Worm (Caenorhabditis elegans): ENCODE data around the gene rde-11.

DNA sequence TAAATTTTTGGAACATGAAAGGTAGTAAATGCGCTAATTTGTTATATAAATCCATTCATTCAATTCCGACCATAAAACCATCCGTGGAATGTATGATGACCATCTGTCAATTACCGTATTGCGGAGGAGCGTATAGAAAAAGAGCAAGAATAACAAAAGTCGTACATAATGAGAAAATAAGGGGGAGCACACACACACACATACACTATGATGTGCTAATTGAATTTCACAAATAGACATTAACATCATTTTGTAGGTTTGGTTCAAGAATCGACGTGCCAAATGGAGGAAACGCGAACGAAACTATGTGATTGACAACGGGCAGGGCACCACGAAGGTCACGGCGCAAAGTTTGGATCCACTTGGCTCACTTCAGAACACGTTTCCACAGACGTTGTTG lies 16.4 kb downstream of the rde-11 start:
- no peak for TF ChIP-seq ceh-31 (tag; optimal IDR thresholded peaks at IDR 0.05)
- TF ChIP-seq pha-4 (tag; optimal IDR thresholded peaks at IDR 0.05) = no peak
- TF ChIP-seq sox-4 (tag; optimal IDR thresholded peaks at IDR 0.05) = no peak
- TF ChIP-seq ceh-6 (GFP tag; optimal IDR thresholded peaks at IDR 0.05) = no peak
- TF ChIP-seq nhr-11 (tag; optimal IDR thresholded peaks at IDR 0.05) = no peak
- TF ChIP-seq dmd-4 (tag; optimal IDR thresholded peaks at IDR 0.05; ENCODE audit: borderline replicate concordance) = no peak
- no peak for TF ChIP-seq tbx-7 (tag; optimal IDR thresholded peaks at IDR 0.05)
- TF ChIP-seq hlh-8 (tag; optimal IDR thresholded peaks at IDR 0.05) = no peak
- no peak for TF ChIP-seq unc-86 (tag; optimal IDR thresholded peaks at IDR 0.05)

All from whole organism, late embryonic.